Fruit fly (Drosophila melanogaster) S2 (cell line): ENCODE measurements around the gene CG33630.

Source experiments
- CG8478 ChIP-seq: fragments of >200 bp; optimal IDR thresholded peaks from 2 replicates; lab custom pipeline; 2018
- CTCF ChIP-seq, 2 experiments: fragments of >200 bp; optimal IDR thresholded peaks; 2 replicates each; lab custom pipeline; 2018

- TF ChIP-seq CG8478 (lab: Kevin White, UChicago) (no peak), CTCF (optimal IDR thresholded peaks at IDR 0.05; lab: Kevin White, UChicago) (no peak)
Observed at dm6 chr3R:10111150-10111814, 48.9 kb downstream of the CG33630 start.
